Fruit fly (Drosophila melanogaster) whole organism, embryonic: Measurements from ENCODE around the gene Nf-YC.

Experiments used
- CG10462 ChIP-seq: fragments of 200-800 bp; sonication (Bioruptor generic); optimal IDR thresholded peaks from 2 replicates; lab custom pipeline; 2016; ENCODE audit warnings: missing biosample characterization, missing genetic modification characterization
- CG11696 ChIP-seq: fragments of 200-800 bp; sonication (Bioruptor generic); IDR thresholded peaks from 2 replicates; pipeline ENCODE4 v1.3.6; 2022; ENCODE audit warnings: missing biosample characterization, missing genetic modification characterization
- CG13287 ChIP-seq: fragments of 200-800 bp; sonication (Bioruptor generic); IDR thresholded peaks from 2 replicates; pipeline ENCODE4 v1.3.6; 2022; ENCODE audit warnings: missing biosample characterization, missing genetic modification characterization; ENCODE audit not compliant: partially characterized antibody
- CG13624 ChIP-seq: fragments of 200-800 bp; sonication (Bioruptor generic); optimal IDR thresholded peaks from 2 replicates; lab custom pipeline; 2016; ENCODE audit warnings: missing biosample characterization, missing genetic modification characterization
- CG13775 ChIP-seq: fragments of 200-800 bp; sonication (Bioruptor generic); optimal IDR thresholded peaks from 3 replicates; lab custom pipeline; 2017; ENCODE audit warnings: missing biosample characterization, mild to moderate bottlenecking, missing genetic modification characterization
- CG14050 ChIP-seq: fragments of 200-800 bp; sonication (Bioruptor generic); IDR thresholded peaks from 3 replicates; pipeline ENCODE4 v1.3.6; 2022; ENCODE audit warnings: missing biosample characterization, missing genetic modification characterization
- CG14441 ChIP-seq: fragments of 200-800 bp; sonication (Bioruptor generic); IDR thresholded peaks from 2 replicates; pipeline ENCODE4 v1.3.6; 2022; ENCODE audit warnings: missing biosample characterization, missing genetic modification characterization
- CG14667 ChIP-seq: fragments of 200-800 bp; sonication (Bioruptor generic); IDR thresholded peaks from 2 replicates; pipeline ENCODE4 v1.3.6; 2022; ENCODE audit warnings: missing biosample characterization, missing genetic modification characterization
- CG14965 ChIP-seq: fragments of 200-800 bp; sonication (Bioruptor generic); optimal IDR thresholded peaks from 2 replicates; lab custom pipeline; 2016; ENCODE audit warnings: missing biosample characterization, missing genetic modification characterization, borderline replicate concordance
- CG15011 ChIP-seq: fragments of 200-800 bp; sonication (Bioruptor generic); optimal IDR thresholded peaks from 3 replicates; lab custom pipeline; 2018; ENCODE audit warnings: missing biosample characterization, mild to moderate bottlenecking, missing genetic modification characterization
- CG16813 ChIP-seq: fragments of 200-800 bp; sonication (Bioruptor generic); IDR thresholded peaks from 3 replicates; pipeline ENCODE4 v1.3.6; 2022; ENCODE audit warnings: missing biosample characterization, missing genetic modification characterization; ENCODE audit not compliant: partially characterized antibody
- CG30020 ChIP-seq: fragments of 200-800 bp; optimal IDR thresholded peaks from 2 replicates; lab custom pipeline; 2019; ENCODE audit warnings: missing biosample characterization, mild to moderate bottlenecking, missing genetic modification characterization, moderate library complexity
- CG31224 ChIP-seq: fragments of 200-800 bp; sonication (Bioruptor generic); IDR thresholded peaks from 2 replicates; pipeline ENCODE4 v1.3.6; 2022; ENCODE audit warnings: missing biosample characterization, missing genetic modification characterization
- CG31441 ChIP-seq: fragments of 200-800 bp; sonication (Bioruptor generic); IDR thresholded peaks from 2 replicates; pipeline ENCODE4 v1.3.6; 2022; ENCODE audit warnings: missing biosample characterization, missing genetic modification characterization
- CG3163 ChIP-seq: fragments of 200-800 bp; sonication (Bioruptor generic); optimal IDR thresholded peaks from 3 replicates; lab custom pipeline; 2016; ENCODE audit warnings: missing biosample characterization, missing genetic modification characterization
- CG4854 ChIP-seq: fragments of 200-800 bp; sonication (Bioruptor generic); optimal IDR thresholded peaks from 2 replicates; lab custom pipeline; 2016; ENCODE audit warnings: missing biosample characterization, missing genetic modification characterization, inconsistent platforms
- CG6765 ChIP-seq: fragments of 200-800 bp; sonication (Bioruptor generic); optimal IDR thresholded peaks from 3 replicates; lab custom pipeline; 2017; ENCODE audit warnings: missing biosample characterization, mild to moderate bottlenecking, missing genetic modification characterization
- CG6791 ChIP-seq: fragments of 200-800 bp; sonication (Bioruptor generic); IDR thresholded peaks from 3 replicates; pipeline ENCODE4 v1.3.6; 2022; ENCODE audit warnings: missing biosample characterization, missing genetic modification characterization; ENCODE audit not compliant: partially characterized antibody
- CG7271 ChIP-seq: fragments of 200-800 bp; sonication (Bioruptor generic); optimal IDR thresholded peaks from 2 replicates; lab custom pipeline; 2018; ENCODE audit warnings: missing biosample characterization, mild to moderate bottlenecking, missing genetic modification characterization, moderate library complexity
- CG7556 ChIP-seq: fragments of 200-800 bp; sonication (Bioruptor generic); optimal IDR thresholded peaks from 2 replicates; lab custom pipeline; 2017; ENCODE audit warnings: missing biosample characterization, mild to moderate bottlenecking, missing genetic modification characterization
- CG7963 ChIP-seq: fragments of 200-800 bp; sonication (Bioruptor generic); IDR thresholded peaks from 3 replicates; pipeline ENCODE4 v1.3.6; 2022; ENCODE audit warnings: missing biosample characterization, missing genetic modification characterization; ENCODE audit not compliant: partially characterized antibody
- CG9437 ChIP-seq: fragments of 200-800 bp; sonication (Bioruptor generic); optimal IDR thresholded peaks from 2 replicates; lab custom pipeline; 2018; ENCODE audit warnings: missing biosample characterization, mild to moderate bottlenecking, missing genetic modification characterization
- CrebB ChIP-seq: fragments of 200-800 bp; sonication (Bioruptor generic); optimal IDR thresholded peaks from 3 replicates; lab custom pipeline; 2018; ENCODE audit warnings: missing biosample characterization, mild to moderate bottlenecking, missing genetic modification characterization
- D19B ChIP-seq: fragments of 200-800 bp; sonication (Bioruptor generic); optimal IDR thresholded peaks from 2 replicates; lab custom pipeline; 2017; ENCODE audit warnings: missing biosample characterization, mild to moderate bottlenecking, missing genetic modification characterization
- ERR ChIP-seq: fragments of 200-800 bp; sonication (Bioruptor generic); optimal IDR thresholded peaks from 2 replicates; lab custom pipeline; 2016; ENCODE audit warnings: missing biosample characterization, missing genetic modification characterization
- Elba2 ChIP-seq: fragments of 200-800 bp; sonication (Bioruptor generic); optimal IDR thresholded peaks from 3 replicates; lab custom pipeline; 2016; ENCODE audit warnings: missing biosample characterization, missing genetic modification characterization
- HHEX ChIP-seq: fragments of 200-800 bp; sonication (Bioruptor generic); optimal IDR thresholded peaks from 3 replicates; lab custom pipeline; 2017; ENCODE audit warnings: missing biosample characterization, mild to moderate bottlenecking, missing genetic modification characterization, missing genetic modification reagents
- Nf-YA ChIP-seq: fragments of 200-800 bp; sonication (Bioruptor generic); IDR thresholded peaks from 2 replicates; pipeline ENCODE4 v1.3.6; 2022; ENCODE audit warnings: missing biosample characterization, missing genetic modification characterization
- NfI ChIP-seq: fragments of 200-800 bp; sonication (Bioruptor generic); optimal IDR thresholded peaks from 3 replicates; lab custom pipeline; 2018; ENCODE audit warnings: missing biosample characterization, mild to moderate bottlenecking, missing genetic modification characterization, moderate library complexity
- Ssrp ChIP-seq: fragments of 200-800 bp; sonication (Bioruptor generic); optimal IDR thresholded peaks from 2 replicates; lab custom pipeline; 2018; ENCODE audit warnings: missing biosample characterization, mild to moderate bottlenecking, missing genetic modification characterization, moderate library complexity
- amos ChIP-seq: fragments of 200-800 bp; sonication (Bioruptor generic); IDR thresholded peaks from 2 replicates; pipeline ENCODE4 v1.3.6; 2022; ENCODE audit warnings: missing biosample characterization, missing genetic modification characterization; ENCODE audit not compliant: partially characterized antibody
- ap ChIP-seq: fragments of 200-800 bp; sonication (Bioruptor generic); IDR thresholded peaks from 2 replicates; pipeline ENCODE4 v1.3.6; 2022; ENCODE audit warnings: missing biosample characterization, missing genetic modification characterization
- croc ChIP-seq: fragments of 200-800 bp; sonication (Bioruptor generic); conservative IDR thresholded peaks from 3 replicates; pipeline ENCODE4 v1.3.6; 2022; ENCODE audit warnings: missing biosample characterization, missing genetic modification characterization
- dan ChIP-seq: fragments of 200-800 bp; sonication (Bioruptor generic); IDR thresholded peaks from 2 replicates; pipeline ENCODE4 v1.3.6; 2022; ENCODE audit warnings: missing biosample characterization, missing genetic modification characterization
- dati ChIP-seq: fragments of 200-800 bp; sonication (Bioruptor generic); IDR thresholded peaks from 2 replicates; pipeline ENCODE4 v1.3.6; 2022; ENCODE audit warnings: missing biosample characterization, missing genetic modification characterization
- dimm ChIP-seq: fragments of 200-800 bp; sonication (Bioruptor generic); IDR thresholded peaks from 2 replicates; pipeline ENCODE4 v1.3.6; 2022; ENCODE audit warnings: missing biosample characterization, missing genetic modification characterization
- fru ChIP-seq: fragments of >200 bp; optimal IDR thresholded peaks from 2 replicates; lab custom pipeline; 2017
- gro ChIP-seq: fragments of 200-800 bp; sonication (Bioruptor generic); optimal IDR thresholded peaks from 2 replicates; lab custom pipeline; 2016; ENCODE audit warnings: missing biosample characterization, missing genetic modification characterization
- insv ChIP-seq, 2 experiments: fragments of 200-800 bp; sonication (Bioruptor generic); optimal IDR thresholded peaks; 3 replicates each; lab custom pipeline; 2016 to 2018; ENCODE audit warnings: missing biosample characterization in 2 of 2, missing genetic modification characterization in 2 of 2
- lbe ChIP-seq: fragments of 200-800 bp; sonication (Bioruptor generic); optimal IDR thresholded peaks from 2 replicates; lab custom pipeline; 2016; ENCODE audit warnings: missing biosample characterization, mild to moderate bottlenecking, missing genetic modification characterization
- pfk ChIP-seq: fragments of 200-800 bp; sonication (Bioruptor generic); optimal IDR thresholded peaks from 2 replicates; lab custom pipeline; 2018; ENCODE audit warnings: missing biosample characterization, mild to moderate bottlenecking, missing genetic modification characterization, moderate library complexity
- pho ChIP-seq: fragments of 200-800 bp; sonication (Bioruptor generic); optimal IDR thresholded peaks from 2 replicates; lab custom pipeline; 2016; ENCODE audit warnings: missing biosample characterization, missing genetic modification characterization
- row ChIP-seq: fragments of 200-800 bp; sonication (Bioruptor generic); IDR thresholded peaks from 3 replicates; pipeline ENCODE4 v1.3.6; 2022; ENCODE audit warnings: missing biosample characterization, missing genetic modification characterization
- salm ChIP-seq: fragments of 200-800 bp; sonication (Bioruptor generic); optimal IDR thresholded peaks from 2 replicates; lab custom pipeline; 2018; ENCODE audit warnings: missing biosample characterization, mild to moderate bottlenecking, missing genetic modification characterization
- sd ChIP-seq: fragments of 200-800 bp; sonication (Bioruptor generic); optimal IDR thresholded peaks from 3 replicates; lab custom pipeline; 2018; ENCODE audit warnings: missing biosample characterization, mild to moderate bottlenecking, missing genetic modification characterization, moderate library complexity
- sqz ChIP-seq: fragments of 200-800 bp; sonication (Bioruptor generic); optimal IDR thresholded peaks from 3 replicates; lab custom pipeline; 2018; ENCODE audit warnings: missing biosample characterization, mild to moderate bottlenecking, missing genetic modification characterization
- tin ChIP-seq: fragments of 200-800 bp; sonication (Bioruptor generic); optimal IDR thresholded peaks from 3 replicates; lab custom pipeline; 2016; ENCODE audit warnings: missing biosample characterization, missing genetic modification characterization
- trem ChIP-seq: fragments of 200-800 bp; optimal IDR thresholded peaks from 3 replicates; lab custom pipeline; 2019; ENCODE audit warnings: missing biosample characterization, mild to moderate bottlenecking, missing genetic modification characterization, moderate library complexity
- usp ChIP-seq: fragments of >200 bp; optimal IDR thresholded peaks from 2 replicates; lab custom pipeline; 2017; ENCODE audit warnings: missing biosample characterization, missing genetic modification characterization
- zfh2 ChIP-seq: fragments of 200-800 bp; sonication (Bioruptor generic); optimal IDR thresholded peaks from 2 replicates; lab custom pipeline; 2016; ENCODE audit warnings: missing biosample characterization, missing genetic modification characterization

Gene Nf-YC

DNA sequence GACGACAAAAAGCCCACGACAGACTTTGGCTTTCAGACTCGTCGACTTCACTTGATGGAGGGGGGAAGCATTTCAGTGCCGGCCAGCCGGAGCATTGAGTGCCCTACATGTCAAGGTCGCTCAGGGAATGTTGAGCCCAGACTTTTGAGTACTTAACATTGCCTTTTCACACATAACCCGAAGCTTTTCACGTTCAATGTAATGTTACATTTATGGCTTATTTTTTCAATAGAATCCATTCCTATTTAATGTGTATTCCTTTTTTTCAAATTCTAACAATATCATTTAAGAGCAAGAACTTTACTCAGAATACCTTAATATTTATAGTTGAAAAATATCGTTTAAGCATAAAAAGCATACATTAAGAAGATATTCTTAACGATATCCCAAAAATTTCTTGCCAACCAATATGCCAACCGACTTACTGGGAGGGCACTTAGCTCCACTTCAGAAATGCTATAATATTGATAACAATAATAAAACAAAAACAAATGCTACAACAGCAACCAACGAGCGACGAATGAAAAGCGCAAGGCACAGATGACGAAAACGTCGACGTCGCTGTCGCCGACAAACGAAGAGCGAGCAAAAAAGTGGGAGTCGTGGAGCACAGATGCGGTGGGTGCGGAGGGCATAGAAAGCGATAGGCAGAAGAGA lies 39.2 kb upstream of the Nf-YC start (continued):
- TF ChIP-seq sqz = peak; percentile 12
- peak; percentile 71 for TF ChIP-seq croc (GFP tag; lab: Robert Waterston, UW)
- TF ChIP-seq CG13624 = peak; percentile 73
- TF ChIP-seq amos = no peak
- TF ChIP-seq CG11696 (GFP tag; lab: Robert Waterston, UW) = no peak
- TF ChIP-seq salm = no peak
- peak; percentile 61 for TF ChIP-seq ERR (GFP tag; lab: Kevin White, UChicago)
- peak; percentile 54 for TF ChIP-seq trem (tag; lab: Kevin White, UChicago)
- no peak for TF ChIP-seq pfk (GFP tag; lab: Kevin White, UChicago)
- peak; percentile 56 for TF ChIP-seq CG30020 (tag; lab: Kevin White, UChicago)
- no peak for TF ChIP-seq CG7963
- peak; percentile 27 for TF ChIP-seq sd
- no peak for TF ChIP-seq CG14050 (GFP tag; lab: Robert Waterston, UW)
- peak; percentile 84 for TF ChIP-seq CG15011 (GFP tag; lab: Kevin White, UChicago)
- peak; percentile 25 for TF ChIP-seq lbe
- no peak for TF ChIP-seq Elba2 (GFP tag; lab: Kevin White, UChicago)
- no peak for TF ChIP-seq dan (GFP tag; lab: Robert Waterston, UW)
- peak; percentile 61 for TF ChIP-seq CG4854 (GFP tag; lab: Kevin White, UChicago)
- TF ChIP-seq CG6765 = peak; percentile 59
- peak; percentile 80 for TF ChIP-seq tin (GFP tag; lab: Kevin White, UChicago)
- peak; percentile 56; the same call in 1 of the 2 replicates for TF ChIP-seq CG31224
- peak; percentile 64 for TF ChIP-seq CG13775 (GFP tag; lab: Kevin White, UChicago)
- TF ChIP-seq CG10462 (GFP tag; lab: Kevin White, UChicago) = no peak
- no peak for TF ChIP-seq usp (GFP tag; lab: Kevin White, UChicago)
- no peak for TF ChIP-seq CG7271 (tag; lab: Kevin White, UChicago)
- no peak for TF ChIP-seq zfh2 (GFP tag; lab: Kevin White, UChicago)
- TF ChIP-seq pho (GFP tag; lab: Kevin White, UChicago) = no peak
- peak; percentile 49; the same call in 1 of the 2 replicates for TF ChIP-seq Nf-YA (GFP tag; lab: Robert Waterston, UW)
- peak; percentile 72 for TF ChIP-seq row (GFP tag; lab: Robert Waterston, UW)
- no peak for TF ChIP-seq CG3163 (GFP tag; lab: Kevin White, UChicago)
- TF ChIP-seq HHEX (GFP tag; lab: Kevin White, UChicago) = peak; percentile 81
- TF ChIP-seq CG14667 = 0 out of 2 replicates have a peak, but pooled peaks have one; percentile 44
- peak; percentile 19; the same call in 1 of the 2 replicates for TF ChIP-seq dati (GFP tag; lab: Robert Waterston, UW)
- TF ChIP-seq Ssrp = peak; percentile 85
- peak; percentile 68 for TF ChIP-seq ap (GFP tag; lab: Robert Waterston, UW)
- no peak for TF ChIP-seq CG16813 (GFP tag; lab: Robert Waterston, UW)
- peak; percentile 83 for TF ChIP-seq D19B (GFP tag; lab: Kevin White, UChicago)
- TF ChIP-seq CG9437 (GFP tag; lab: Kevin White, UChicago) = peak; percentile 39
- peak; percentile 72 for TF ChIP-seq CG7556
- TF ChIP-seq NfI (GFP tag; lab: Kevin White, UChicago) = no peak
- TF ChIP-seq CG31441 (GFP tag; lab: Robert Waterston, UW) = peak; percentile 90
- TF ChIP-seq fru (lab: Kevin White, UChicago) = no peak
- TF ChIP-seq CG13287 (GFP tag; lab: Robert Waterston, UW) = no peak
- no peak for TF ChIP-seq CrebB (tag; lab: Kevin White, UChicago)
- TF ChIP-seq insv (GFP tag; optimal IDR thresholded peaks at IDR 0.05; lab: Kevin White, UChicago) = no peak
- peak; percentile 74 for TF ChIP-seq gro (GFP tag; lab: Kevin White, UChicago)
- no peak for TF ChIP-seq CG6791 (GFP tag; lab: Robert Waterston, UW)
- TF ChIP-seq CG14965 = no peak
- no peak for TF ChIP-seq dimm (GFP tag; lab: Robert Waterston, UW)
- TF ChIP-seq CG14441 (GFP tag; lab: Robert Waterston, UW) = peak; percentile 70
